Worm (Caenorhabditis elegans) whole organism, young adult: ENCODE results near the gene Y43F8B.1.

Experiments
- B0261.1 ChIP-seq: sonication (generic microtip); optimal IDR thresholded peaks from 2 replicates; lab custom pipeline; 2016; ENCODE audit warnings: mild to moderate bottlenecking, missing genetic modification characterization, moderate library complexity, missing compliant biosample characterization
- F22D6.2 ChIP-seq: sonication (generic microtip); optimal IDR thresholded peaks from 2 replicates; lab custom pipeline; 2016; ENCODE audit warnings: mild to moderate bottlenecking, missing genetic modification characterization, missing compliant biosample characterization
- T26A5.8 ChIP-seq: sonication (generic microtip); optimal IDR thresholded peaks from 2 replicates; lab custom pipeline; 2016; ENCODE audit warnings: missing genetic modification characterization, missing compliant biosample characterization
- egl-44 ChIP-seq: fragments of 200-800 bp; sonication (Bioruptor generic); IDR thresholded peaks from 2 replicates; pipeline ENCODE4 v1.3.6; 2022; ENCODE audit warnings: missing genetic modification reagents, missing genetic modification characterization, missing compliant biosample characterization
- ets-4 ChIP-seq: fragments of 200-800 bp; sonication (Bioruptor generic); optimal IDR thresholded peaks from 2 replicates; lab custom pipeline; 2018; ENCODE audit warnings: mild to moderate bottlenecking, missing genetic modification characterization, missing compliant biosample characterization
- fkh-3 ChIP-seq: sonication (generic microtip); optimal IDR thresholded peaks from 2 replicates; lab custom pipeline; 2016; ENCODE audit warnings: mild to moderate bottlenecking, missing genetic modification characterization, missing compliant biosample characterization
- snpc-4 ChIP-seq, 5 experiments: fragments of 150-350 bp in 1 of 5; sonication (generic microtip) in 4 of 5; optimal IDR thresholded peaks; 2 replicates each; lab custom pipeline; 2014 to 2018; ENCODE audit warnings: missing genetic modification characterization in 5 of 5, missing biosample characterization in 3 of 5, antibody characterized with exemption in 2 of 5, mild to moderate bottlenecking in 2 of 5, missing compliant biosample characterization in 2 of 5, missing genotype in 2 of 5, moderate library complexity in 2 of 5, missing genetic modification reagents in 1 of 5
- tbp1 ChIP-seq: fragments of 200-800 bp; sonication (Bioruptor generic); optimal IDR thresholded peaks from 2 replicates; lab custom pipeline; 2018; ENCODE audit warnings: mild to moderate bottlenecking, missing genetic modification characterization, missing compliant biosample characterization
- ztf-6 ChIP-seq: fragments of 200-800 bp; sonication (Bioruptor generic); IDR thresholded peaks from 2 replicates; pipeline ENCODE4 v1.3.6; 2022; ENCODE audit warnings: missing genetic modification reagents, missing genetic modification characterization, missing compliant biosample characterization

- no peak for TF ChIP-seq ets-4 (GFP tag; lab: Kevin White, UChicago)
- no peak for TF ChIP-seq snpc-4 (GFP tag; optimal IDR thresholded peaks at IDR 0.05; lab: Kevin White, UChicago)
- no peak for TF ChIP-seq snpc-4 (tag; optimal IDR thresholded peaks at IDR 0.05; lab: Kevin White, UChicago)
- no peak for TF ChIP-seq fkh-3 (tag; lab: Kevin White, UChicago)
- no peak for TF ChIP-seq egl-44
- TF ChIP-seq B0261.1 (tag; lab: Kevin White, UChicago), result no peak
- no peak for TF ChIP-seq tbp1 (GFP tag; lab: Kevin White, UChicago)
- no peak for TF ChIP-seq F22D6.2 (tag; lab: Kevin White, UChicago)
- TF ChIP-seq T26A5.8, result no peak
- TF ChIP-seq ztf-6, result no peak
Observed at ce11 chrV:19524569-19524968, 21.4 kb downstream of the Y43F8B.1 start.
